Worm (Caenorhabditis elegans): Measurements from ENCODE around the gene ubc-13.

Gene ubc-13

ce11 chrIV:2925591-2925990 is at the start of gene ubc-13:
ubc-13 (minus strand) TSS chrIV:2925691.
- no peak for TF ChIP-seq T22C8.4 (GFP tag; IDR thresholded peaks at IDR 0.05)
- TF ChIP-seq med-1 (GFP tag; optimal IDR thresholded peaks at IDR 0.05; ENCODE audit: insufficient read depth) = no peak
- TF ChIP-seq tab-1 (GFP tag; IDR thresholded peaks at IDR 0.05) = no peak
- no peak for TF ChIP-seq flt-1 (GFP tag; IDR thresholded peaks at IDR 0.05)
- no peak for TF ChIP-seq ref-1 (GFP tag; conservative IDR thresholded peaks at IDR 0.05)
- no peak for TF ChIP-seq ztf-29 (GFP tag; IDR thresholded peaks at IDR 0.05)
- no peak for TF ChIP-seq klf-2 (GFP tag; conservative IDR thresholded peaks at IDR 0.05)
- no peak for TF ChIP-seq ztf-23 (GFP tag; IDR thresholded peaks at IDR 0.05)
- TF ChIP-seq cog-1 (tag; optimal IDR thresholded peaks at IDR 0.05) = no peak

ce11 chrIV:2971060-2971459 is 45.6 kb upstream of the ubc-13 start:
- TF ChIP-seq tab-1 (GFP tag; IDR thresholded peaks at IDR 0.05) = peak; percentile 56; the same call in 1 of the 2 replicates
- 0 out of 2 replicates have a peak, but pooled peaks have one; percentile 28 for TF ChIP-seq klf-2 (GFP tag; conservative IDR thresholded peaks at IDR 0.05)
- TF ChIP-seq T22C8.4 (GFP tag; IDR thresholded peaks at IDR 0.05) = no peak

- TF ChIP-seq cog-1 (tag; optimal IDR thresholded peaks at IDR 0.05) = no peak
- TF ChIP-seq med-1 (GFP tag; optimal IDR thresholded peaks at IDR 0.05; ENCODE audit: insufficient read depth) = no peak
- no peak for TF ChIP-seq klf-2 (GFP tag; conservative IDR thresholded peaks at IDR 0.05)
- TF ChIP-seq flt-1 (GFP tag; IDR thresholded peaks at IDR 0.05) = no peak
- no peak for TF ChIP-seq tab-1 (GFP tag; IDR thresholded peaks at IDR 0.05)
- TF ChIP-seq ztf-23 (GFP tag; IDR thresholded peaks at IDR 0.05) = no peak
- no peak for TF ChIP-seq ztf-29 (GFP tag; IDR thresholded peaks at IDR 0.05)
- TF ChIP-seq T22C8.4 (GFP tag; IDR thresholded peaks at IDR 0.05) = no peak
- no peak for TF ChIP-seq ref-1 (GFP tag; conservative IDR thresholded peaks at IDR 0.05)
These were observed 44.0 kb upstream of the ubc-13 start, which contains the start of gene Y54G2A.57 for ce11 chrIV:2969399-2969990. Y54G2A.57 (plus strand) TSS chrIV:2969940.

DNA sequence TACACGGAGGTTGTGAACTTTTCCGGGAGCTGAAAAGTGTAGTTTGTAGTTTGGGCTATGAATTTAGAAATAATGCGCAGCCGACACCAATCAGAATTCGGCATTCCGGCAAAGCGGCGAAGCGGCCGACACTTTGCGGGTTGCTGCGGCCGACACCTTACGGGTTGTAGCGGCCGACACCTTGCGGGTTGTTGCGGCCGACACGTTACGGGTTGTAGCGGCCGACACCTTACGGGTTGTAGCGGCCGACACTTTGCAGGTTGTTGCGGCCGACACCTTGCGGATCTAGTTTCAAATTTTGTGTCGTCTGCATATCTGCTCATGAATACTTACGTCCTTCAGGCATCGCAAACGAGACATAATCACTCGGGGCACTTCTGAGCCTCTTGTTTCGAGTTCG is 41.4 kb upstream of the ubc-13 start:
- TF ChIP-seq tab-1 (GFP tag; IDR thresholded peaks at IDR 0.05) = no peak
- no peak for TF ChIP-seq ztf-29 (GFP tag; IDR thresholded peaks at IDR 0.05)
- no peak for TF ChIP-seq ref-1 (GFP tag; conservative IDR thresholded peaks at IDR 0.05)
- no peak for TF ChIP-seq med-1 (GFP tag; optimal IDR thresholded peaks at IDR 0.05; ENCODE audit: insufficient read depth)
- TF ChIP-seq klf-2 (GFP tag; conservative IDR thresholded peaks at IDR 0.05) = no peak
- TF ChIP-seq T22C8.4 (GFP tag; IDR thresholded peaks at IDR 0.05) = no peak
- no peak for TF ChIP-seq ztf-23 (GFP tag; IDR thresholded peaks at IDR 0.05)
- TF ChIP-seq cog-1 (tag; optimal IDR thresholded peaks at IDR 0.05) = no peak
- no peak for TF ChIP-seq flt-1 (GFP tag; IDR thresholded peaks at IDR 0.05)

- TF ChIP-seq klf-2 (GFP tag; conservative IDR thresholded peaks at IDR 0.05) (no peak), ref-1 (GFP tag; conservative IDR thresholded peaks at IDR 0.05) (no peak), ztf-29 (GFP tag; IDR thresholded peaks at IDR 0.05) (no peak), T22C8.4 (GFP tag; IDR thresholded peaks at IDR 0.05) (no peak), tab-1 (GFP tag; IDR thresholded peaks at IDR 0.05) (no peak), ztf-23 (GFP tag; IDR thresholded peaks at IDR 0.05) (no peak), med-1 (GFP tag; optimal IDR thresholded peaks at IDR 0.05; ENCODE audit: insufficient read depth) (no peak), flt-1 (GFP tag; IDR thresholded peaks at IDR 0.05) (no peak), cog-1 (tag; optimal IDR thresholded peaks at IDR 0.05) (no peak)
These were observed 34.8 kb upstream of the ubc-13 start for ce11 chrIV:2960242-2960641.

- TF ChIP-seq ztf-23 (GFP tag; IDR thresholded peaks at IDR 0.05) = no peak
- TF ChIP-seq klf-2 (GFP tag; conservative IDR thresholded peaks at IDR 0.05) = no peak
- TF ChIP-seq tab-1 (GFP tag; IDR thresholded peaks at IDR 0.05) = no peak
- TF ChIP-seq ztf-29 (GFP tag; IDR thresholded peaks at IDR 0.05) = no peak
- no peak for TF ChIP-seq flt-1 (GFP tag; IDR thresholded peaks at IDR 0.05)
- no peak for TF ChIP-seq T22C8.4 (GFP tag; IDR thresholded peaks at IDR 0.05)
These were observed 34.3 kb upstream of the ubc-13 start, which contains the start of gene ser-6 for ce11 chrIV:2959798-2960197. ser-6 (plus strand) TSS chrIV:2960098.

DNA sequence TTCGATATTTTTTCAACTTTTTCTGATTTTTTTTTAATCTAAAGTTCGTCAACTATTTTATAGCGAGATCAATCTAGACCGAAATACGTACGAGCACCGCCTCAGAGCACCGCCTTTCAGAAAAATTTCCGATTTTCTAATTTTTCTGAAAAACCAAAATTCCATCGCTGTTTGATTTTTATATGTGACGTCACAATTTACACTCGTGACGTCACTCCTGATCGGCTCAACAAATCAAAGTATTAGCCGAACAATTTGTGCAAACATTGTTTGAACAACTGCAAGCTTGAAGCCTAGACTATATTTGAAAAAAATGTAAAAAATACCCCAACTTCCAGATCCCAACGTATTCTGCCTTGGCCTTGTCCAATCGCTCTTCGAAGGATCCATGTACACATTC is 9.7 kb upstream of the ubc-13 start:
- TF ChIP-seq tab-1 (GFP tag; IDR thresholded peaks at IDR 0.05) = no peak
- no peak for TF ChIP-seq ztf-23 (GFP tag; IDR thresholded peaks at IDR 0.05)
- no peak for TF ChIP-seq klf-2 (GFP tag; conservative IDR thresholded peaks at IDR 0.05)
- no peak for TF ChIP-seq ref-1 (GFP tag; conservative IDR thresholded peaks at IDR 0.05)
- no peak for TF ChIP-seq ztf-29 (GFP tag; IDR thresholded peaks at IDR 0.05)
- no peak for TF ChIP-seq cog-1 (tag; optimal IDR thresholded peaks at IDR 0.05)
- no peak for TF ChIP-seq med-1 (GFP tag; optimal IDR thresholded peaks at IDR 0.05; ENCODE audit: insufficient read depth)
- TF ChIP-seq flt-1 (GFP tag; IDR thresholded peaks at IDR 0.05) = no peak
- no peak for TF ChIP-seq T22C8.4 (GFP tag; IDR thresholded peaks at IDR 0.05)

ce11 chrIV:2931228-2931627 is 5.7 kb upstream of the ubc-13 start, which contains the start of gene samt-1:
samt-1 (plus strand) TSS chrIV:2931403.
- TF ChIP-seq flt-1 (GFP tag; IDR thresholded peaks at IDR 0.05) = no peak

ce11 chrIV:2928409-2928808 is 2.9 kb upstream of the ubc-13 start, which contains the start of gene manf-1:
manf-1 (minus strand) TSS chrIV:2928421.
- TF ChIP-seq cog-1 (tag; optimal IDR thresholded peaks at IDR 0.05) = no peak
- no peak for TF ChIP-seq ztf-23 (GFP tag; IDR thresholded peaks at IDR 0.05)
- TF ChIP-seq ref-1 (GFP tag; conservative IDR thresholded peaks at IDR 0.05) = no peak
- no peak for TF ChIP-seq T22C8.4 (GFP tag; IDR thresholded peaks at IDR 0.05)

DNA sequence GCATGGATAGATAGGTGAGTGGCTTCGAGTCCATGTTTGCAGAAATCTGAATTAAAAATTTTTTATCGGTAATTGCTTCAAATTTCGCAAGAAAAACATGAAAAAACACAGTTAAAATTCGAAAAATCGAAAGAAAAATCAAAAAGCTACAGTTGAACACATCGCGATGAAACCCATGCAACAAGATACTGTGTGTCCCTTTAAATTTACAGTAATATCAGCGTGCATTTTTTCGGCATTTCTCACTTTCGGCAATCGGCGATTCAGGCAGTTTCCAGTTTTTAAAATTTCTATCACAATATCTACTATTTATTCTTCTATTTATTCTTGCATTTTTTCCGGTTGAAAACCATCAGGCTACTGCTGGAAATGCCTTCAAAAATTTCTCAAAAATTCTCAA is 3.3 kb downstream of the ubc-13 start, which contains the start of gene fbxc-45:
Gene fbxc-45 (minus strand): TSS at position 48 of the 400 bp plus-strand sequence.
- TF ChIP-seq flt-1 (GFP tag; IDR thresholded peaks at IDR 0.05) (no peak), ztf-29 (GFP tag; IDR thresholded peaks at IDR 0.05) (no peak), ztf-23 (GFP tag; IDR thresholded peaks at IDR 0.05) (no peak), tab-1 (GFP tag; IDR thresholded peaks at IDR 0.05) (no peak), T22C8.4 (GFP tag; IDR thresholded peaks at IDR 0.05) (no peak), ref-1 (GFP tag; conservative IDR thresholded peaks at IDR 0.05) (no peak), cog-1 (tag; optimal IDR thresholded peaks at IDR 0.05) (no peak), klf-2 (GFP tag; conservative IDR thresholded peaks at IDR 0.05) (no peak), med-1 (GFP tag; optimal IDR thresholded peaks at IDR 0.05; ENCODE audit: insufficient read depth) (no peak)
